Worm (Caenorhabditis elegans): ENCODE results near the gene F32D8.5.

ce11 chrV:10858340-10858739 is 36.3 kb upstream of the F32D8.5 start:
- TF ChIP-seq lir-3 (tag; optimal IDR thresholded peaks at IDR 0.05; ENCODE audit: poor library complexity) = peak; percentile 80
- TF ChIP-seq egl-27 (tag; optimal IDR thresholded peaks at IDR 0.05) = peak in 1 of 2 experiments; percentile 24
- no peak for TF ChIP-seq grh-1 (GFP tag; IDR thresholded peaks at IDR 0.05)
- TF ChIP-seq hlh-17 (GFP tag; optimal IDR thresholded peaks at IDR 0.05; ENCODE audit: borderline replicate concordance) = no peak
- TF ChIP-seq lin-15B (tag; optimal IDR thresholded peaks at IDR 0.05) = no peak
- peak; percentile 78 for TF ChIP-seq swsn-7 (tag; optimal IDR thresholded peaks at IDR 0.05)
- TF ChIP-seq ama-1 (optimal IDR thresholded peaks at IDR 0.05) = no peak
- TF ChIP-seq nhr-84 (tag; optimal IDR thresholded peaks at IDR 0.05) = no peak
- TF ChIP-seq rnt-1 (tag; optimal IDR thresholded peaks at IDR 0.05) = peak; percentile 88
- TF ChIP-seq ztf-4 (tag; optimal IDR thresholded peaks at IDR 0.05) = peak; percentile 80
- no peak for TF ChIP-seq ces-1 (GFP tag; optimal IDR thresholded peaks at IDR 0.05)
- TF ChIP-seq unc-62 (GFP tag; optimal IDR thresholded peaks at IDR 0.05) = no peak
- peak; percentile 84 for TF ChIP-seq unc-86 (tag; optimal IDR thresholded peaks at IDR 0.05)
- TF ChIP-seq sup-37 (GFP tag; optimal IDR thresholded peaks at IDR 0.05) = peak; percentile 73
